Worm (Caenorhabditis elegans): ENCODE data around the gene gmap-1.

- TF ChIP-seq ceh-13 (GFP tag; optimal IDR thresholded peaks at IDR 0.05) = no peak
- no peak for TF ChIP-seq flt-1 (GFP tag; IDR thresholded peaks at IDR 0.05)
- TF ChIP-seq F13C5.2 (tag; optimal IDR thresholded peaks at IDR 0.05) = no peak
- TF ChIP-seq ama-1 (optimal IDR thresholded peaks at IDR 0.05) = no peak
- no peak for TF ChIP-seq aly-1 (tag; optimal IDR thresholded peaks at IDR 0.05)
- no peak for TF ChIP-seq tbx-11 (GFP tag; IDR thresholded peaks at IDR 0.05)
- TF ChIP-seq tbx-37 (GFP tag; conservative IDR thresholded peaks at IDR 0.05) = no peak
- TF ChIP-seq sea-1 (GFP tag; conservative IDR thresholded peaks at IDR 0.05) = no peak
- no peak for TF ChIP-seq pes-1 (GFP tag; IDR thresholded peaks at IDR 0.05)
- no peak for TF ChIP-seq ceh-36 (tag; optimal IDR thresholded peaks at IDR 0.05)
- TF ChIP-seq tra-4 (tag; optimal IDR thresholded peaks at IDR 0.05) = no peak
- TF ChIP-seq B0310.2 (tag; optimal IDR thresholded peaks at IDR 0.05) = no peak
Measured at ce11 chrX:12916418-12916817, 18.4 kb downstream of the gmap-1 start.
